Worm (Caenorhabditis elegans) whole organism, L4 larva: ENCODE measurements around the gene C45B2.3.

Experiments used
- F49E8.2 ChIP-seq: sonication (generic microtip); optimal IDR thresholded peaks from 2 replicates; lab custom pipeline; 2016; ENCODE audit warnings: missing compliant biosample characterization, mild to moderate bottlenecking, missing genetic modification characterization, borderline replicate concordance
- R02D3.7 ChIP-seq: fragments of 150-350 bp; sonication (generic microtip); optimal IDR thresholded peaks from 3 replicates; lab custom pipeline; 2014; ENCODE audit warnings: missing biosample characterization, missing genetic modification characterization
- T20F7.1 ChIP-seq: fragments of 200-800 bp; sonication (Bioruptor generic); optimal IDR thresholded peaks from 2 replicates; lab custom pipeline; 2018; ENCODE audit warnings: mild to moderate bottlenecking, missing genetic modification characterization, missing compliant biosample characterization
- Y48G9A.11 ChIP-seq: fragments of 200-800 bp; sonication (Bioruptor generic); IDR thresholded peaks from 2 replicates; pipeline ENCODE4 v1.3.6; 2022; ENCODE audit warnings: missing genetic modification reagents, missing genetic modification characterization, missing compliant biosample characterization
- ZK337.2 ChIP-seq: fragments of 200-800 bp; sonication (Bioruptor generic); IDR thresholded peaks from 2 replicates; pipeline ENCODE4 v1.3.6; 2022; ENCODE audit warnings: missing genetic modification reagents, missing genetic modification characterization, missing compliant biosample characterization
- ZK546.5 ChIP-seq, 2 experiments: sonication (generic microtip); optimal IDR thresholded peaks; 2 replicates each; lab custom pipeline; 2017; ENCODE audit warnings: missing biosample characterization in 2 of 2, missing genetic modification characterization in 2 of 2
- aha-1 ChIP-seq: fragments of 150-350 bp; peaks from one replicate; lab custom pipeline; 2014; ENCODE audit warnings: missing biosample characterization, missing genetic modification characterization
- aly-2 ChIP-seq: sonication (generic microtip); optimal IDR thresholded peaks from 2 replicates; lab custom pipeline; 2018; ENCODE audit warnings: missing biosample characterization, missing genetic modification characterization
- ama-1 ChIP-seq: fragments of 150-350 bp; optimal IDR thresholded peaks from 2 replicates; lab custom pipeline; 2014; ENCODE audit warnings: inconsistent platforms, mixed read lengths
- ceh-20 ChIP-seq: fragments of 200-800 bp; sonication (Bioruptor generic); IDR thresholded peaks from 2 replicates; pipeline ENCODE4 v1.3.6; 2022; ENCODE audit warnings: missing genetic modification reagents, missing genetic modification characterization, missing compliant biosample characterization
- ceh-28 ChIP-seq: fragments of 150-350 bp; optimal IDR thresholded peaks from 2 replicates; lab custom pipeline; 2014; ENCODE audit warnings: missing biosample characterization, missing genetic modification reagents, missing genetic modification characterization
- ceh-32 ChIP-seq: sonication (generic microtip); optimal IDR thresholded peaks from 2 replicates; lab custom pipeline; 2016; ENCODE audit warnings: mild to moderate bottlenecking, missing genetic modification characterization, missing compliant biosample characterization; ENCODE audit not compliant: poor library complexity
- daf-16 ChIP-seq, 3 experiments: sonication (generic microtip); optimal IDR thresholded peaks; 2 replicates each; lab custom pipeline; 2016 to 2017; ENCODE audit warnings: missing genetic modification characterization in 3 of 3, missing genetic modification reagents in 3 of 3, mild to moderate bottlenecking in 2 of 3, missing compliant biosample characterization in 2 of 3, missing biosample characterization in 1 of 3, moderate library complexity in 1 of 3
- daf-8 ChIP-seq: fragments of 200-800 bp; sonication (Bioruptor generic); IDR thresholded peaks from 2 replicates; pipeline ENCODE4 v1.3.6; 2022; ENCODE audit warnings: missing genetic modification characterization, missing compliant biosample characterization
- dmd-6 ChIP-seq: fragments of 200-800 bp; sonication (Bioruptor generic); IDR thresholded peaks from 2 replicates; pipeline ENCODE4 v1.3.6; 2022; ENCODE audit warnings: missing genetic modification reagents, missing genetic modification characterization, missing compliant biosample characterization
- dpl-1 ChIP-seq: fragments of 150-350 bp; optimal IDR thresholded peaks from 2 replicates; lab custom pipeline; 2014; ENCODE audit warnings: missing biosample characterization, missing genetic modification reagents, missing genetic modification characterization
- dve-1 ChIP-seq: sonication (generic microtip); optimal IDR thresholded peaks from 2 replicates; lab custom pipeline; 2017; ENCODE audit warnings: antibody characterized with exemption, mild to moderate bottlenecking, missing genetic modification characterization, missing compliant biosample characterization; ENCODE audit not compliant: insufficient read depth
- gei-8 ChIP-seq: fragments of 200-800 bp; sonication (Bioruptor generic); optimal IDR thresholded peaks from 2 replicates; lab custom pipeline; 2018; ENCODE audit warnings: mild to moderate bottlenecking, missing genetic modification characterization, missing compliant biosample characterization
- hlh-11 ChIP-seq: fragments of 200-800 bp; sonication (Bioruptor generic); optimal IDR thresholded peaks from 2 replicates; lab custom pipeline; 2018; ENCODE audit warnings: mild to moderate bottlenecking, missing genetic modification characterization, missing compliant biosample characterization
- lin-15B ChIP-seq: fragments of 150-350 bp; sonication (generic microtip); optimal IDR thresholded peaks from 3 replicates; lab custom pipeline; 2014; ENCODE audit warnings: missing biosample characterization, missing genetic modification characterization
- lin-29 ChIP-seq: fragments of 200-800 bp; sonication (Bioruptor generic); IDR thresholded peaks from 2 replicates; pipeline ENCODE4 v1.3.6; 2022; ENCODE audit warnings: missing genetic modification reagents, missing genetic modification characterization, missing compliant biosample characterization
- lin-38 ChIP-seq: fragments of 200-800 bp; sonication (Bioruptor generic); IDR thresholded peaks from 2 replicates; pipeline ENCODE4 v1.3.6; 2022; ENCODE audit warnings: missing genetic modification reagents, missing genetic modification characterization, missing compliant biosample characterization
- lin-39 ChIP-seq: fragments of 150-350 bp; optimal IDR thresholded peaks from 2 replicates; lab custom pipeline; 2014; ENCODE audit warnings: missing biosample characterization, missing genetic modification reagents, missing genetic modification characterization
- lsy-2 ChIP-seq, 2 experiments: fragments of 150-350 bp in 1 of 2; sonication (generic microtip) in 1 of 2; optimal IDR thresholded peaks; 2 replicates each; lab custom pipeline; 2014 to 2017; ENCODE audit warnings: missing biosample characterization in 2 of 2, missing genetic modification characterization in 2 of 2
- mdl-1 ChIP-seq, 2 experiments: fragments of 150-350 bp in 1 of 2; sonication (generic microtip) in 1 of 2; optimal IDR thresholded peaks; 2 replicates each; lab custom pipeline; 2014 to 2017; ENCODE audit warnings: missing biosample characterization in 2 of 2, missing genetic modification characterization in 2 of 2
- mep-1 ChIP-seq: fragments of 150-350 bp; sonication (generic microtip); optimal IDR thresholded peaks from 3 replicates; lab custom pipeline; 2014; ENCODE audit warnings: missing biosample characterization, missing genetic modification characterization
- mes-2 ChIP-seq: sonication (generic microtip); optimal IDR thresholded peaks from 2 replicates; lab custom pipeline; 2016; ENCODE audit warnings: missing genotype, mild to moderate bottlenecking, missing genetic modification characterization, missing compliant biosample characterization; ENCODE audit not compliant: poor library complexity, severe bottlenecking
- mxl-3 ChIP-seq: fragments of 200-800 bp; sonication (Bioruptor generic); optimal IDR thresholded peaks from 2 replicates; lab custom pipeline; 2018; ENCODE audit warnings: mild to moderate bottlenecking, missing genetic modification characterization, missing compliant biosample characterization
- nhr-102 ChIP-seq: sonication (generic microtip); optimal IDR thresholded peaks from 2 replicates; lab custom pipeline; 2016; ENCODE audit warnings: mild to moderate bottlenecking, missing genetic modification characterization, moderate library complexity, missing compliant biosample characterization
- nhr-28 ChIP-seq: fragments of 150-350 bp; optimal IDR thresholded peaks from 2 replicates; lab custom pipeline; 2014; ENCODE audit warnings: missing biosample characterization, missing genetic modification characterization
- nhr-42 ChIP-seq: fragments of 200-800 bp; sonication (Bioruptor generic); IDR thresholded peaks from 2 replicates; pipeline ENCODE4 v1.3.6; 2022; ENCODE audit warnings: missing genetic modification characterization, missing compliant biosample characterization
- nhr-48 ChIP-seq: sonication (generic microtip); optimal IDR thresholded peaks from 2 replicates; lab custom pipeline; 2016; ENCODE audit warnings: mild to moderate bottlenecking, missing genetic modification characterization, missing compliant biosample characterization
- nhr-6 ChIP-seq: fragments of 150-350 bp; optimal IDR thresholded peaks from 2 replicates; lab custom pipeline; 2014; ENCODE audit warnings: missing biosample characterization, missing genetic modification characterization
- nhr-77 ChIP-seq: fragments of 150-350 bp; optimal IDR thresholded peaks from 2 replicates; lab custom pipeline; 2014; ENCODE audit warnings: missing biosample characterization, missing genetic modification characterization
- pha-4 ChIP-seq, 2 experiments: fragments of 150-350 bp in 1 of 2; fragments of 200-800 bp in 1 of 2; sonication (Bioruptor generic) in 1 of 2; IDR thresholded peaks in 1 of 2; optimal IDR thresholded peaks in 1 of 2; 2 replicates each; pipeline versions ENCODE4 v1.3.6 to Lab custom; 2014 to 2022; ENCODE audit warnings: missing genetic modification characterization in 2 of 2, missing genetic modification reagents in 2 of 2, missing biosample characterization in 1 of 2, missing compliant biosample characterization in 1 of 2
- php-3 ChIP-seq: fragments of 200-800 bp; sonication (Bioruptor generic); IDR thresholded peaks from 2 replicates; pipeline ENCODE4 v1.3.6; 2022; ENCODE audit warnings: missing genetic modification reagents, missing genetic modification characterization, missing compliant biosample characterization
- pqm-1 ChIP-seq: sonication (generic microtip); optimal IDR thresholded peaks from 2 replicates; lab custom pipeline; 2017; ENCODE audit warnings: missing biosample characterization, missing genetic modification characterization
- rbr-2 ChIP-seq: sonication (generic microtip); optimal IDR thresholded peaks from 2 replicates; lab custom pipeline; 2016; ENCODE audit warnings: missing genotype, missing genetic modification characterization, missing compliant biosample characterization
- spr-1 ChIP-seq: sonication (generic microtip); optimal IDR thresholded peaks from 2 replicates; lab custom pipeline; 2016; ENCODE audit warnings: mild to moderate bottlenecking, missing genetic modification characterization, missing compliant biosample characterization
- tag-97 ChIP-seq: fragments of 200-800 bp; sonication (Bioruptor generic); IDR thresholded peaks from 2 replicates; pipeline ENCODE4 v1.3.6; 2022; ENCODE audit warnings: missing genetic modification characterization, missing compliant biosample characterization
- unc-39 ChIP-seq: sonication (generic microtip); optimal IDR thresholded peaks from 2 replicates; lab custom pipeline; 2017; ENCODE audit warnings: missing biosample characterization, missing genetic modification characterization
- unc-62 ChIP-seq, 3 experiments: fragments of 150-350 bp in 1 of 3; sonication (generic microtip); optimal IDR thresholded peaks in 2 of 3; peaks in 1 of 3; 1 replicate in 1 of 3; 2 replicates in 2 of 3; lab custom pipeline; 2014 to 2017; ENCODE audit warnings: missing biosample characterization in 3 of 3, missing genetic modification characterization in 3 of 3, missing genetic modification reagents in 3 of 3, missing genotype in 1 of 3
- vab-7 ChIP-seq: fragments of 200-800 bp; sonication (Bioruptor generic); IDR thresholded peaks from 2 replicates; pipeline ENCODE4 v1.3.6; 2022; ENCODE audit warnings: missing genetic modification reagents, missing genetic modification characterization, missing compliant biosample characterization
- zag-1 ChIP-seq: fragments of 150-350 bp; optimal IDR thresholded peaks from 2 replicates; lab custom pipeline; 2014; ENCODE audit warnings: missing biosample characterization, missing genetic modification characterization
- zfp-3 ChIP-seq: fragments of 200-800 bp; sonication (Bioruptor generic); conservative IDR thresholded peaks from 2 replicates; pipeline ENCODE4 v1.3.6; 2022; ENCODE audit warnings: missing genetic modification reagents, missing genetic modification characterization, missing compliant biosample characterization
- ztf-7 ChIP-seq: fragments of 150-350 bp; optimal IDR thresholded peaks from 2 replicates; lab custom pipeline; 2014; ENCODE audit warnings: missing biosample characterization, missing genetic modification characterization

The C45B2.3 gene

DNA sequence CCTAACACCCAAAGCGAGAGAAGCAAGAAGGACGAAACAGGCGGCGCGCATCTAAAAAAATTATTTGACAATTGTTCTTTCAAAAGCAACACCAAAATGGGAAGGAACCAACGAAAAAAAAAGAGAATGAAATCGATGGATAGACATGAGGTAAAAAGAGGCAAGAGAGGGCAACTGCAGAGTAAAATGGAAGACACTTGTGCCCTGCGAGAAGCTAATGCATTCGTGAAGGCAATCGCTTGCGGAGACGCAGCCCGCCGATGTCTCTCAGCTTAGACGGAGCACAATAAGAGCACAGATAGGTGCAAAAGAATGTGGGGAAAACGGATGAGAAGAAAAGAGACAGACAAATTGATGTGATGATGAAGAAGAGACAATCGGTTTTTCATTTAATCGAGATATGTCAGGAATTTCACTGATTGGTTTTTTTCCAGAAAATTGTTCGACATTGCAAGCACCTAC lies 45.5 kb downstream of the C45B2.3 start, which contains the start of gene C15H9.9 (continued):
- TF ChIP-seq gei-8 (GFP tag; lab: Kevin White, UChicago) (no peak), unc-39 (tag; lab: Kevin White, UChicago) (no peak), T20F7.1 (GFP tag; lab: Kevin White, UChicago) (no peak), pha-4 (GFP tag; IDR thresholded peaks at IDR 0.05; lab: Robert Waterston, UW) (no peak; the same call in 1 of the 2 replicates), pha-4 (tag; optimal IDR thresholded peaks at IDR 0.05; lab: Kevin White, UChicago) (no peak), lin-38 (GFP tag; lab: Robert Waterston, UW) (no peak), F49E8.2 (no peak), nhr-42 (GFP tag; lab: Robert Waterston, UW) (no peak), ZK337.2 (GFP tag; lab: Robert Waterston, UW) (no peak), nhr-102 (tag; lab: Kevin White, UChicago) (no peak), lin-29 (GFP tag; lab: Robert Waterston, UW) (no peak), ZK546.5 (tag; optimal IDR thresholded peaks at IDR 0.05; lab: Kevin White, UChicago) (no peak), zfp-3 (no peak), ztf-7 (tag; lab: Kevin White, UChicago) (no peak), spr-1 (tag; lab: Kevin White, UChicago) (no peak), zag-1 (no peak), ceh-28 (tag; lab: Kevin White, UChicago) (no peak), rbr-2 (tag; lab: Kevin White, UChicago) (peak; percentile 2), mdl-1 (tag; optimal IDR thresholded peaks at IDR 0.05; lab: Kevin White, UChicago) (peak in 1 of 2 experiments; percentile 9), Y48G9A.11 (no peak), dve-1 (tag; lab: Kevin White, UChicago) (no peak), tag-97 (GFP tag; lab: Robert Waterston, UW) (no peak)

DNA sequence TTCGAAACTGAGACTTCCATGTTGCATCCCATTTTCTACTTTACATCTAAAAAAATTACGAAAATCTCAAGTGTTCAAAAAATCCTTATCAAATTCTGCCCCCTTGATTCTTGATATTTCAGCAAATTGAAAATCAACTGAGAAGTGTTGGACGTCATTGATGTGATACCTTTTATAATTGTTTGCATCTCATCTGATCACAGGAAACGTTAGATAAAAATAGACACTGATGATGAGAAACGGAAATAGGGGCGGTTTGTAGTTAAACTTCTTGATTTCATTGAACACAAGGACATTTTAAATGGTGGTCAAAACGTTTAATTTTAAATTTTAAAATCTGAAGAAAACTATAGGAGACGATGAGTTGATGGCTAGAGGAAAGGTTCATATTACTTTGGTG lies 46.0 kb downstream of the C45B2.3 start:
- TF ChIP-seq unc-62 (GFP tag; optimal IDR thresholded peaks at IDR 0.05 in 1 of 2; lab: Kevin White, UChicago) (peak in 1 of 2 experiments; percentile 88), unc-62 (tag; optimal IDR thresholded peaks at IDR 0.05; lab: Kevin White, UChicago) (no peak), lin-15B (no peak)

DNA sequence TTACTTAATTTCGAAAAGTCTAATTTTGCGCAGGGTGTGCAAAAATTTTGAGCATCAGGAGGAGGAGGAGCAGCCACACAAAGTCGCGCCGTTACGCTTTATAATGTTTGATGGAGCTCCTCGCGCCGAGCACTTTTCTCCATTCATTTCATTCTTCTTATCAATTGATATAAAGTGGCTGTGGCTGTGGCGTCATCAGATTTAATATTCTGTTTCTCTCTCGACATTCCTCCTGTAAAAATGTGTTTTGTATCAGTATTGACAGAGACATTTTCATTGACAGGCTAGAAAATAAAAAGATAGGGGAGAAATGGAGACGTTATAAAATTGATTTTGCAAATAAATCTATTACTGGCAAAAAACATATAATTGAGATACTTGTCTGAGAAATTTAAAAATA lies 46.5 kb downstream of the C45B2.3 start:
- TF ChIP-seq php-3 (GFP tag; lab: Robert Waterston, UW) (peak; percentile 53; the same call in 1 of the 2 replicates), ceh-28 (tag; lab: Kevin White, UChicago) (no peak), mes-2 (tag; lab: Kevin White, UChicago) (peak; percentile 32), nhr-42 (GFP tag; lab: Robert Waterston, UW) (no peak), ama-1 (no peak), aha-1 (peak; percentile 51), nhr-48 (tag; lab: Kevin White, UChicago) (peak; percentile 15), nhr-6 (peak; percentile 5), dve-1 (tag; lab: Kevin White, UChicago) (peak; percentile 81), daf-16 (GFP tag; optimal IDR thresholded peaks at IDR 0.05; lab: Kevin White, UChicago) (no peak), daf-16 (tag; optimal IDR thresholded peaks at IDR 0.05; lab: Kevin White, UChicago) (peak; percentile 77), F49E8.2 (no peak), hlh-11 (tag; lab: Kevin White, UChicago) (peak; percentile 77), mep-1 (tag; lab: Kevin White, UChicago) (peak; percentile 22), Y48G9A.11 (no peak), daf-8 (no peak), mxl-3 (GFP tag; lab: Kevin White, UChicago) (no peak), dmd-6 (peak; percentile 85), pqm-1 (peak; percentile 81), lin-39 (tag; lab: Kevin White, UChicago) (no peak), ceh-20 (GFP tag; lab: Robert Waterston, UW) (no peak), vab-7 (GFP tag; lab: Robert Waterston, UW) (no peak), R02D3.7 (tag; lab: Kevin White, UChicago) (no peak), lsy-2 (tag; optimal IDR thresholded peaks at IDR 0.05; lab: Kevin White, UChicago) (peak in 1 of 2 experiments; percentile 16), aly-2 (tag; lab: Kevin White, UChicago) (no peak), mdl-1 (tag; optimal IDR thresholded peaks at IDR 0.05; lab: Kevin White, UChicago) (peak in 1 of 2 experiments; percentile 26), nhr-77 (tag; lab: Kevin White, UChicago) (peak; percentile 34), dpl-1 (GFP tag; lab: Kevin White, UChicago) (no peak), nhr-28 (tag; lab: Kevin White, UChicago) (peak; percentile 79), ceh-32 (tag; lab: Kevin White, UChicago) (no peak)
